Fruit fly (Drosophila melanogaster): Measurements from ENCODE around the gene CG46059.

DNA sequence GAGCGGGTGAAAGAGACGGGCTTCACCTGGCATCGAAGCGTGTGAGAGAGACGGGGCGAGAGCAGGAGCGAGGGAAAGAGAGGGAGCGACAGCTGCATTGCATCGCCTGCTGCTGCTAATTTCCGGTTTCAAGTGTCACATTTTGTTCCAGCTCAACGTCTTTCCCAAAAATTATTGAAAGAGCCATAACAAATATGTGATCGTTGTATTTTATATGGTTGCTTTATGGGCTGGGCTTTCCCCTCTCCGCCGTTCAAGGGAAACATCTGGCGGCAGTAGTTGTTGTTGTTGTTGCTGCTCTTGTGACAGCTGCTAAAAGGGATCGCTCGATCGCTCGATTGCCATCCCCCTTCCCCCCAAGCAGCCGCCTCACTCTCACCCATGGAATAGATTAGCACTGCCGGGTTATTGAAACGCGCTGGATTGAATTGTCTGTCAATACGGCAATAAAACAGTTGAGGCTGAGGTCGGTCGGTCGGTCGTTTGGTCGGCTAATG lies 28.6 kb downstream of the CG46059 start:
- TF ChIP-seq br (GFP tag; optimal IDR thresholded peaks at IDR 0.05) (no peak), sv (GFP tag; optimal IDR thresholded peaks at IDR 0.05) (no peak), Abd-B (GFP tag; optimal IDR thresholded peaks at IDR 0.05) (no peak)

Measured in whole organism, wandering third instar larva.